Fruit fly (Drosophila melanogaster) whole organism, embryonic: ENCODE results near the gene HemK1.
A peak's percentile ranks its signal among the peaks of the same experiment; 100 is the strongest.

ENCODE experiments used
- Atf6 ChIP-seq: fragments of 200-800 bp; sonication (Bioruptor generic); IDR thresholded peaks from 2 replicates; pipeline ENCODE4 v1.3.6; 2022; ENCODE audit warnings: missing biosample characterization, missing genetic modification characterization
- B-H1 ChIP-seq: fragments of 200-800 bp; sonication (Bioruptor generic); IDR thresholded peaks from 3 replicates; pipeline ENCODE4 v1.3.6; 2022; ENCODE audit warnings: missing biosample characterization, missing genetic modification characterization
- CG10274 ChIP-seq: fragments of 200-800 bp; sonication (Bioruptor generic); optimal IDR thresholded peaks from 3 replicates; lab custom pipeline; 2017; ENCODE audit warnings: missing biosample characterization, mild to moderate bottlenecking, missing genetic modification characterization
- CG10366 ChIP-seq: fragments of 200-800 bp; sonication (Bioruptor generic); IDR thresholded peaks from 2 replicates; pipeline ENCODE4 v1.3.6; 2022; ENCODE audit warnings: missing biosample characterization, missing genetic modification characterization
- CG11093 ChIP-seq: fragments of 200-800 bp; sonication (Bioruptor generic); IDR thresholded peaks from 3 replicates; pipeline ENCODE4 v1.3.6; 2022; ENCODE audit warnings: missing biosample characterization, missing genetic modification characterization
- CG11695 ChIP-seq: fragments of 200-800 bp; sonication (Bioruptor generic); IDR thresholded peaks from 3 replicates; pipeline ENCODE4 v1.3.6; 2022; ENCODE audit warnings: missing biosample characterization, missing genetic modification characterization
- CG11696 ChIP-seq: fragments of 200-800 bp; sonication (Bioruptor generic); IDR thresholded peaks from 2 replicates; pipeline ENCODE4 v1.3.6; 2022; ENCODE audit warnings: missing biosample characterization, missing genetic modification characterization
- CG12744 ChIP-seq: fragments of 200-800 bp; sonication (Bioruptor generic); optimal IDR thresholded peaks from 2 replicates; lab custom pipeline; 2016; ENCODE audit warnings: missing biosample characterization, missing genetic modification characterization
- CG14050 ChIP-seq: fragments of 200-800 bp; sonication (Bioruptor generic); IDR thresholded peaks from 3 replicates; pipeline ENCODE4 v1.3.6; 2022; ENCODE audit warnings: missing biosample characterization, missing genetic modification characterization
- CG17568 ChIP-seq: fragments of 200-800 bp; sonication (Bioruptor generic); optimal IDR thresholded peaks from 2 replicates; lab custom pipeline; 2018; ENCODE audit warnings: missing biosample characterization, mild to moderate bottlenecking, missing genetic modification characterization, moderate library complexity
- CG17802 ChIP-seq: fragments of 200-800 bp; sonication (Bioruptor generic); optimal IDR thresholded peaks from 2 replicates; lab custom pipeline; 2018; ENCODE audit warnings: missing biosample characterization, mild to moderate bottlenecking, missing genetic modification characterization, moderate library complexity
- CG1792 ChIP-seq: fragments of 200-800 bp; sonication (Bioruptor generic); optimal IDR thresholded peaks from 2 replicates; lab custom pipeline; 2016; ENCODE audit warnings: missing biosample characterization, missing genetic modification characterization
- CG2116 ChIP-seq: fragments of 200-800 bp; sonication (Bioruptor generic); optimal IDR thresholded peaks from 3 replicates; lab custom pipeline; 2018; ENCODE audit warnings: missing biosample characterization, mild to moderate bottlenecking, missing genetic modification characterization
- CG31388 ChIP-seq: fragments of 200-800 bp; sonication (Bioruptor generic); optimal IDR thresholded peaks from 2 replicates; lab custom pipeline; 2016; ENCODE audit warnings: missing biosample characterization, missing genetic modification characterization
- CG32532 ChIP-seq: fragments of 200-800 bp; sonication (Bioruptor generic); IDR thresholded peaks from 2 replicates; pipeline ENCODE4 v1.3.6; 2022; ENCODE audit warnings: missing biosample characterization, missing genetic modification characterization
- CG33557 ChIP-seq: fragments of 200-800 bp; sonication (Bioruptor generic); optimal IDR thresholded peaks from 2 replicates; lab custom pipeline; 2019; ENCODE audit warnings: missing biosample characterization, mild to moderate bottlenecking, missing genetic modification characterization, moderate library complexity
- CG6254 ChIP-seq: fragments of 200-800 bp; sonication (Bioruptor generic); optimal IDR thresholded peaks from 3 replicates; lab custom pipeline; 2017; ENCODE audit warnings: mild to moderate bottlenecking, missing biosample characterization, missing genetic modification reagents, missing genetic modification characterization
- CG6683 ChIP-seq: fragments of 200-800 bp; sonication (Bioruptor generic); optimal IDR thresholded peaks from 2 replicates; lab custom pipeline; 2017; ENCODE audit warnings: missing biosample characterization, mild to moderate bottlenecking, missing genetic modification characterization, missing genetic modification reagents
- CG6765 ChIP-seq: fragments of 200-800 bp; sonication (Bioruptor generic); optimal IDR thresholded peaks from 3 replicates; lab custom pipeline; 2017; ENCODE audit warnings: missing biosample characterization, mild to moderate bottlenecking, missing genetic modification characterization
- CG7786 ChIP-seq: fragments of 200-800 bp; sonication (Bioruptor generic); optimal IDR thresholded peaks from 2 replicates; lab custom pipeline; 2016; ENCODE audit warnings: missing biosample characterization, missing genetic modification characterization
- CG9932 ChIP-seq: fragments of 200-800 bp; sonication (Bioruptor generic); IDR thresholded peaks from 2 replicates; pipeline ENCODE4 v1.3.6; 2022; ENCODE audit warnings: missing biosample characterization, missing genetic modification characterization
- Ets65A ChIP-seq: fragments of 200-800 bp; sonication (Bioruptor generic); peaks from one replicate; lab custom pipeline; 2016; ENCODE audit warnings: missing biosample characterization, missing genetic modification characterization
- HLH4C ChIP-seq: fragments of 200-800 bp; sonication (Bioruptor generic); IDR thresholded peaks from 3 replicates; pipeline ENCODE4 v1.3.6; 2022; ENCODE audit warnings: missing biosample characterization, missing genetic modification characterization; ENCODE audit not compliant: partially characterized antibody
- Hr39 ChIP-seq: fragments of >200 bp; optimal IDR thresholded peaks from 2 replicates; lab custom pipeline; 2017
- Kr ChIP-seq: fragments of 200-800 bp; sonication (Bioruptor generic); optimal IDR thresholded peaks from 2 replicates; lab custom pipeline; 2017; ENCODE audit warnings: missing biosample characterization, mild to moderate bottlenecking, missing genetic modification characterization
- Med ChIP-seq: fragments of 200-800 bp; sonication (Bioruptor generic); peaks from one replicate; lab custom pipeline; 2016; ENCODE audit warnings: missing biosample characterization, missing genetic modification characterization, mild to moderate bottlenecking, inconsistent platforms, moderate library complexity
- Poxn ChIP-seq: fragments of 200-800 bp; sonication (Bioruptor generic); IDR thresholded peaks from 2 replicates; pipeline ENCODE4 v1.3.6; 2022; ENCODE audit warnings: missing biosample characterization, missing genetic modification characterization
- Sox102F ChIP-seq: fragments of 200-800 bp; sonication (Bioruptor generic); optimal IDR thresholded peaks from 2 replicates; lab custom pipeline; 2018; ENCODE audit warnings: missing biosample characterization, mild to moderate bottlenecking, missing genetic modification characterization, moderate library complexity
- Sry-δ ChIP-seq: fragments of 200-800 bp; sonication (Bioruptor generic); optimal IDR thresholded peaks from 2 replicates; lab custom pipeline; 2016; ENCODE audit warnings: missing biosample characterization, missing genetic modification characterization
- Taf1 ChIP-seq: fragments of 200-800 bp; sonication (Bioruptor generic); IDR thresholded peaks from 2 replicates; pipeline ENCODE4 v1.3.6; 2022; ENCODE audit warnings: missing biosample characterization, missing genetic modification characterization
- ab ChIP-seq: fragments of 200-800 bp; sonication (Bioruptor generic); optimal IDR thresholded peaks from 2 replicates; lab custom pipeline; 2016; ENCODE audit warnings: missing biosample characterization, missing genetic modification characterization
- ase ChIP-seq: fragments of 200-800 bp; sonication (Bioruptor generic); IDR thresholded peaks from 3 replicates; pipeline ENCODE4 v1.3.6; 2022; ENCODE audit warnings: missing biosample characterization, missing genetic modification characterization
- da ChIP-seq: fragments of 200-800 bp; sonication (Bioruptor generic); optimal IDR thresholded peaks from 2 replicates; lab custom pipeline; 2016; ENCODE audit warnings: missing biosample characterization, missing genetic modification characterization
- emc ChIP-seq: fragments of 200-800 bp; sonication (Bioruptor generic); optimal IDR thresholded peaks from 2 replicates; lab custom pipeline; 2016; ENCODE audit warnings: missing biosample characterization, missing genetic modification characterization
- ems ChIP-seq: fragments of 200-800 bp; sonication (Bioruptor generic); optimal IDR thresholded peaks from 3 replicates; lab custom pipeline; 2016; ENCODE audit warnings: missing biosample characterization, missing genetic modification characterization
- fru ChIP-seq: fragments of >200 bp; optimal IDR thresholded peaks from 2 replicates; lab custom pipeline; 2017
- gfzf ChIP-seq: fragments of 200-800 bp; sonication (Bioruptor generic); optimal IDR thresholded peaks from 2 replicates; lab custom pipeline; 2016; ENCODE audit warnings: missing biosample characterization, mild to moderate bottlenecking, missing genetic modification characterization, moderate library complexity
- lov ChIP-seq, 2 experiments: fragments of 200-800 bp in 1 of 2; fragments of >200 bp in 1 of 2; sonication (Bioruptor generic) in 1 of 2; IDR thresholded peaks in 1 of 2; optimal IDR thresholded peaks in 1 of 2; 2 replicates in 1 of 2; 3 replicates in 1 of 2; pipeline versions ENCODE4 v1.3.6 to Lab custom; 2017 to 2022; ENCODE audit warnings: missing biosample characterization in 1 of 2, missing genetic modification characterization in 1 of 2
- nerfin-2 ChIP-seq: fragments of 200-800 bp; sonication (Bioruptor generic); IDR thresholded peaks from 2 replicates; pipeline ENCODE4 v1.3.6; 2022; ENCODE audit warnings: missing biosample characterization, missing genetic modification characterization; ENCODE audit not compliant: partially characterized antibody
- oc ChIP-seq: fragments of 200-800 bp; sonication (Bioruptor generic); optimal IDR thresholded peaks from 2 replicates; lab custom pipeline; 2018; ENCODE audit warnings: missing biosample characterization, mild to moderate bottlenecking, missing genetic modification characterization, moderate library complexity
- org-1 ChIP-seq: fragments of 200-800 bp; sonication (Bioruptor generic); optimal IDR thresholded peaks from 2 replicates; lab custom pipeline; 2017; ENCODE audit warnings: missing biosample characterization, missing genetic modification characterization
- p53 ChIP-seq: fragments of 200-800 bp; sonication (Bioruptor generic); optimal IDR thresholded peaks from 2 replicates; lab custom pipeline; 2016; ENCODE audit warnings: missing biosample characterization, missing genetic modification characterization
- phol ChIP-seq: fragments of 200-800 bp; sonication (Bioruptor generic); optimal IDR thresholded peaks from 3 replicates; lab custom pipeline; 2018; ENCODE audit warnings: missing biosample characterization, mild to moderate bottlenecking, missing genetic modification characterization, moderate library complexity
- ranshi ChIP-seq: fragments of 200-800 bp; sonication (Bioruptor generic); IDR thresholded peaks from 2 replicates; pipeline ENCODE4 v1.3.6; 2022; ENCODE audit warnings: missing biosample characterization, missing genetic modification characterization
- row ChIP-seq: fragments of 200-800 bp; sonication (Bioruptor generic); IDR thresholded peaks from 3 replicates; pipeline ENCODE4 v1.3.6; 2022; ENCODE audit warnings: missing biosample characterization, missing genetic modification characterization
- salm ChIP-seq: fragments of 200-800 bp; sonication (Bioruptor generic); optimal IDR thresholded peaks from 2 replicates; lab custom pipeline; 2018; ENCODE audit warnings: missing biosample characterization, mild to moderate bottlenecking, missing genetic modification characterization
- sens-2 ChIP-seq: fragments of 200-800 bp; sonication (Bioruptor generic); IDR thresholded peaks from 2 replicates; pipeline ENCODE4 v1.3.6; 2022; ENCODE audit warnings: missing biosample characterization, missing genetic modification characterization
- seq ChIP-seq: fragments of 200-800 bp; sonication (Bioruptor generic); IDR thresholded peaks from 2 replicates; pipeline ENCODE4 v1.3.6; 2022; ENCODE audit warnings: missing biosample characterization, missing genetic modification characterization
- sisA ChIP-seq: fragments of 200-800 bp; sonication (Bioruptor generic); IDR thresholded peaks from 2 replicates; pipeline ENCODE4 v1.3.6; 2022; ENCODE audit warnings: missing biosample characterization, missing genetic modification characterization
- so ChIP-seq: fragments of 200-800 bp; sonication (Bioruptor generic); IDR thresholded peaks from 3 replicates; pipeline ENCODE4 v1.3.6; 2022; ENCODE audit warnings: missing biosample characterization, missing genetic modification characterization
- trem ChIP-seq: fragments of 200-800 bp; optimal IDR thresholded peaks from 3 replicates; lab custom pipeline; 2019; ENCODE audit warnings: missing biosample characterization, mild to moderate bottlenecking, missing genetic modification characterization, moderate library complexity
- z ChIP-seq: fragments of 200-800 bp; sonication (Bioruptor generic); IDR thresholded peaks from 3 replicates; pipeline ENCODE4 v1.3.6; 2022; ENCODE audit warnings: missing biosample characterization, missing genetic modification characterization

HemK1 gene

DNA sequence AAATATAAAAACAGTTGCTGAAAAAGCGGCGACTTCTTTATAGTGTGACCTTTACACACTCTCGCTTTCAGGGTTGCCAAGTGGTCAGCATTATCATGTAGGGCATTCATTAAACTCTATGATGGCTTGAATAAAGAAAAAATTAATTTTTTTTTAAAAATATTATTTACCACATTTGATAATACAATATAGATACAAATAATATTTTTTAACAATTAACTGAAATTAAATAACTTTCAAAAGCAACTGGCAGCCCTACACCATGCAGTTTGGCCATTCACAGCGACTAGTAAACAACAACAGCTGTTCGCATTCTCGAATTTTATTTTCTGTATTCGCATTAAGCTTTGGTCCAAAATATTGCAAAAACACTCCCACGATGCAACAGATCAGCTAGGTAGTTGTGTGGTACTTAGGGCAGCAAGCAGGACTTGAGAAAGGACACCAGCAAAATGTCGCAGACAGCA, 23.3 kb upstream of the HemK1 start, which contains the start of the genes Phf5a and CG31638 (continued):
- no peak for TF ChIP-seq da
- peak; percentile 40 for TF ChIP-seq ems
- peak; percentile 95 for TF ChIP-seq Ets65A (GFP tag; lab: Kevin White, UChicago)
- peak; percentile 68; the same call in 1 of the 2 replicates for TF ChIP-seq Atf6
- peak; percentile 87 for TF ChIP-seq Med (GFP tag; lab: Kevin White, UChicago)
- peak; percentile 96 for TF ChIP-seq trem (tag; lab: Kevin White, UChicago)
- TF ChIP-seq Taf1 (GFP tag; lab: Robert Waterston, UW), result peak; percentile 95
- TF ChIP-seq CG10366 (GFP tag; lab: Robert Waterston, UW), result peak; percentile 43
- peak; percentile 85 for TF ChIP-seq CG9932 (GFP tag; lab: Robert Waterston, UW)
- no peak for TF ChIP-seq Hr39 (lab: Kevin White, UChicago)
- TF ChIP-seq CG11696 (GFP tag; lab: Robert Waterston, UW), result peak; percentile 90
- TF ChIP-seq nerfin-2, result no peak
- TF ChIP-seq sisA (GFP tag; lab: Robert Waterston, UW), result peak; percentile 92
- TF ChIP-seq CG6683 (GFP tag; lab: Kevin White, UChicago), result peak; percentile 84
- TF ChIP-seq Kr (GFP tag; lab: Kevin White, UChicago), result no peak
- TF ChIP-seq CG32532 (GFP tag; lab: Robert Waterston, UW), result peak; percentile 98
- peak; percentile 93 for TF ChIP-seq CG11695 (GFP tag; lab: Robert Waterston, UW)
- TF ChIP-seq sens-2 (GFP tag; lab: Robert Waterston, UW), result peak; percentile 67
- no peak for TF ChIP-seq Poxn (GFP tag; lab: Robert Waterston, UW)
- TF ChIP-seq CG2116 (GFP tag; lab: Kevin White, UChicago), result peak; percentile 78
- no peak for TF ChIP-seq CG1792 (GFP tag; lab: Kevin White, UChicago)
- peak; percentile 88 for TF ChIP-seq CG17802 (tag; lab: Kevin White, UChicago)
- TF ChIP-seq ab, result peak; percentile 66
- TF ChIP-seq oc, result peak; percentile 91
- TF ChIP-seq CG31388 (GFP tag; lab: Kevin White, UChicago), result peak; percentile 48
- no peak for TF ChIP-seq HLH4C (GFP tag; lab: Robert Waterston, UW)
- TF ChIP-seq CG33557 (GFP tag; lab: Kevin White, UChicago), result peak; percentile 90
- no peak for TF ChIP-seq p53 (GFP tag; lab: Kevin White, UChicago)
- TF ChIP-seq CG11093 (GFP tag; lab: Robert Waterston, UW), result peak; percentile 96
- TF ChIP-seq emc (GFP tag; lab: Kevin White, UChicago), result no peak
- peak; percentile 90 for TF ChIP-seq CG6254 (GFP tag; lab: Kevin White, UChicago)
- peak; percentile 20 for TF ChIP-seq salm (tag; lab: Kevin White, UChicago)
- TF ChIP-seq gfzf (GFP tag; lab: Kevin White, UChicago), result peak; percentile 43
- TF ChIP-seq z (GFP tag; lab: Robert Waterston, UW), result no peak
- TF ChIP-seq so, result peak; percentile 87; the same call in 2 of the 3 replicates
- TF ChIP-seq seq (GFP tag; lab: Robert Waterston, UW), result peak; percentile 79
- peak; percentile 82 for TF ChIP-seq CG7786 (GFP tag; lab: Kevin White, UChicago)
- TF ChIP-seq Sry-δ (GFP tag; lab: Kevin White, UChicago), result no peak
- peak; percentile 99 for TF ChIP-seq row
- no peak for TF ChIP-seq CG12744 (GFP tag; lab: Kevin White, UChicago)
- TF ChIP-seq CG14050 (GFP tag; lab: Robert Waterston, UW), result peak; percentile 71
- peak; percentile 96 for TF ChIP-seq B-H1 (GFP tag; lab: Robert Waterston, UW)
- TF ChIP-seq lov (optimal IDR thresholded peaks at IDR 0.05; lab: Kevin White, UChicago), result no peak
- TF ChIP-seq lov (GFP tag; IDR thresholded peaks at IDR 0.05; lab: Robert Waterston, UW), result peak; percentile 94
- peak; percentile 81 for TF ChIP-seq CG6765 (GFP tag; lab: Kevin White, UChicago)
- TF ChIP-seq org-1 (GFP tag; lab: Kevin White, UChicago), result peak; percentile 63
- peak; percentile 97 for TF ChIP-seq ase (GFP tag; lab: Robert Waterston, UW)
- peak; percentile 98 for TF ChIP-seq phol (tag; lab: Kevin White, UChicago)
- TF ChIP-seq Sox102F, result no peak
- peak; percentile 63; the same call in 1 of the 2 replicates for TF ChIP-seq ranshi (GFP tag; lab: Robert Waterston, UW)
- peak; percentile 78 for TF ChIP-seq CG10274
- TF ChIP-seq CG17568 (GFP tag; lab: Kevin White, UChicago), result no peak
- TF ChIP-seq fru (lab: Kevin White, UChicago), result no peak
